Fruit fly (Drosophila melanogaster) whole organism, embryonic: Measurements from ENCODE around the gene moody.

Source experiments
- BtbVII ChIP-seq: fragments of 200-800 bp; sonication (Bioruptor generic); optimal IDR thresholded peaks from 3 replicates; lab custom pipeline; 2017; ENCODE audit warnings: missing biosample characterization, mild to moderate bottlenecking, missing genetic modification characterization
- CG11504 ChIP-seq: fragments of 200-800 bp; sonication (Bioruptor generic); optimal IDR thresholded peaks from 3 replicates; lab custom pipeline; 2019; ENCODE audit warnings: missing biosample characterization, mild to moderate bottlenecking, missing genetic modification characterization, moderate library complexity
- CG11695 ChIP-seq: fragments of 200-800 bp; sonication (Bioruptor generic); IDR thresholded peaks from 3 replicates; pipeline ENCODE4 v1.3.6; 2022; ENCODE audit warnings: missing biosample characterization, missing genetic modification characterization
- CG13296 ChIP-seq: fragments of 200-800 bp; sonication (Bioruptor generic); optimal IDR thresholded peaks from 3 replicates; lab custom pipeline; 2018; ENCODE audit warnings: missing biosample characterization, mild to moderate bottlenecking, missing genetic modification characterization
- CG1647 ChIP-seq: fragments of 200-800 bp; sonication (Bioruptor generic); optimal IDR thresholded peaks from 3 replicates; lab custom pipeline; 2016; ENCODE audit warnings: missing biosample characterization, missing genetic modification characterization
- CG16779 ChIP-seq: fragments of 200-800 bp; sonication (Bioruptor generic); IDR thresholded peaks from 2 replicates; pipeline ENCODE4 v1.3.6; 2022; ENCODE audit warnings: missing biosample characterization, missing genetic modification characterization
- CG17612 ChIP-seq: fragments of 200-800 bp; sonication (Bioruptor generic); IDR thresholded peaks from 2 replicates; pipeline ENCODE4 v1.3.6; 2022; ENCODE audit warnings: missing biosample characterization, missing genetic modification characterization
- CG17829 ChIP-seq: fragments of 200-800 bp; optimal IDR thresholded peaks from 2 replicates; lab custom pipeline; 2019; ENCODE audit warnings: missing biosample characterization, mild to moderate bottlenecking, missing genetic modification characterization, moderate library complexity
- CG18011 ChIP-seq: fragments of 200-800 bp; sonication (Bioruptor generic); optimal IDR thresholded peaks from 2 replicates; lab custom pipeline; 2017; ENCODE audit warnings: missing biosample characterization, missing genetic modification characterization, mild to moderate bottlenecking, moderate library complexity, missing genotype
- CG18599 ChIP-seq: fragments of 200-800 bp; sonication (Bioruptor generic); optimal IDR thresholded peaks from 3 replicates; lab custom pipeline; 2017; ENCODE audit warnings: missing biosample characterization, missing genetic modification characterization, mild to moderate bottlenecking, moderate library complexity, missing genetic modification reagents
- CG2129 ChIP-seq: fragments of 200-800 bp; sonication (Bioruptor generic); IDR thresholded peaks from 2 replicates; pipeline ENCODE4 v1.3.6; 2022; ENCODE audit warnings: missing biosample characterization, missing genetic modification characterization; ENCODE audit not compliant: partially characterized antibody
- CG30403 ChIP-seq: fragments of 200-800 bp; sonication (Bioruptor generic); optimal IDR thresholded peaks from 3 replicates; lab custom pipeline; 2016; ENCODE audit warnings: missing biosample characterization, missing genetic modification characterization
- CG30431 ChIP-seq: fragments of 200-800 bp; sonication (Bioruptor generic); optimal IDR thresholded peaks from 2 replicates; lab custom pipeline; 2017; ENCODE audit warnings: missing biosample characterization, missing genetic modification characterization
- CG3065 ChIP-seq: fragments of 200-800 bp; sonication (Bioruptor generic); optimal IDR thresholded peaks from 2 replicates; lab custom pipeline; 2016; ENCODE audit warnings: missing biosample characterization, missing genetic modification characterization
- CG32532 ChIP-seq: fragments of 200-800 bp; sonication (Bioruptor generic); IDR thresholded peaks from 2 replicates; pipeline ENCODE4 v1.3.6; 2022; ENCODE audit warnings: missing biosample characterization, missing genetic modification characterization
- CG3281 ChIP-seq: fragments of 200-800 bp; sonication (Bioruptor generic); optimal IDR thresholded peaks from 3 replicates; lab custom pipeline; 2017; ENCODE audit warnings: missing biosample characterization, mild to moderate bottlenecking, missing genetic modification characterization
- CG3726 ChIP-seq: fragments of 200-800 bp; sonication (Bioruptor generic); IDR thresholded peaks from 3 replicates; pipeline ENCODE4, ENCODE4 v1.3.6; 2022; ENCODE audit warnings: missing biosample characterization, missing genetic modification characterization
- CG4404 ChIP-seq: fragments of 200-800 bp; sonication (Bioruptor generic); IDR thresholded peaks from 2 replicates; pipeline ENCODE4 v1.3.6; 2022; ENCODE audit warnings: missing biosample characterization, missing genetic modification characterization
- CG4730 ChIP-seq: fragments of 200-800 bp; sonication (Bioruptor generic); IDR thresholded peaks from 2 replicates; pipeline ENCODE4 v1.3.6; 2022; ENCODE audit warnings: missing biosample characterization, missing genetic modification characterization
- CG5180 ChIP-seq: fragments of 200-800 bp; sonication (Bioruptor generic); optimal IDR thresholded peaks from 3 replicates; lab custom pipeline; 2017; ENCODE audit warnings: missing biosample characterization, missing genetic modification characterization, mild to moderate bottlenecking, moderate library complexity, missing genetic modification reagents
- CG8359 ChIP-seq: fragments of 200-800 bp; sonication (Bioruptor generic); optimal IDR thresholded peaks from 2 replicates; lab custom pipeline; 2017; ENCODE audit warnings: missing biosample characterization, mild to moderate bottlenecking, missing genetic modification characterization, borderline replicate concordance
- Chrac-16 ChIP-seq: fragments of 200-800 bp; sonication (Bioruptor generic); optimal IDR thresholded peaks from 3 replicates; lab custom pipeline; 2016; ENCODE audit warnings: missing biosample characterization, missing genetic modification characterization
- Dref ChIP-seq: fragments of 200-800 bp; sonication (Bioruptor generic); IDR thresholded peaks from 2 replicates; pipeline ENCODE4 v1.3.6; 2022; ENCODE audit warnings: missing biosample characterization, missing genetic modification characterization
- E2f2 ChIP-seq: fragments of 200-800 bp; sonication (Bioruptor generic); IDR thresholded peaks from 2 replicates; pipeline ENCODE4 v1.3.6; 2022; ENCODE audit warnings: missing biosample characterization, missing genetic modification characterization
- HLH54F ChIP-seq: fragments of 200-800 bp; sonication (Bioruptor generic); optimal IDR thresholded peaks from 3 replicates; lab custom pipeline; 2016; ENCODE audit warnings: missing biosample characterization, missing genetic modification characterization
- Myb ChIP-seq: fragments of 200-800 bp; sonication (Bioruptor generic); optimal IDR thresholded peaks from 2 replicates; lab custom pipeline; 2016; ENCODE audit warnings: missing biosample characterization, missing genetic modification characterization
- NC2α ChIP-seq: fragments of 200-800 bp; sonication (Bioruptor generic); optimal IDR thresholded peaks from 2 replicates; lab custom pipeline; 2016; ENCODE audit warnings: missing biosample characterization, missing genetic modification characterization
- NC2β ChIP-seq: fragments of 200-800 bp; sonication (Bioruptor generic); optimal IDR thresholded peaks from 2 replicates; lab custom pipeline; 2016; ENCODE audit warnings: missing biosample characterization, missing genetic modification characterization
- Rfx ChIP-seq: fragments of 200-800 bp; sonication (Bioruptor generic); IDR thresholded peaks from 2 replicates; pipeline ENCODE4 v1.3.6; 2022; ENCODE audit warnings: missing biosample characterization, missing genetic modification characterization
- Rx ChIP-seq: fragments of 200-800 bp; sonication (Bioruptor generic); IDR thresholded peaks from 2 replicates; pipeline ENCODE4 v1.3.6; 2022; ENCODE audit warnings: missing biosample characterization, missing genetic modification characterization
- Sry-β ChIP-seq: fragments of 200-800 bp; sonication (Bioruptor generic); optimal IDR thresholded peaks from 2 replicates; lab custom pipeline; 2018; ENCODE audit warnings: missing biosample characterization, mild to moderate bottlenecking, missing genetic modification characterization, moderate library complexity
- cato ChIP-seq: fragments of 200-800 bp; sonication (Bioruptor generic); optimal IDR thresholded peaks from 2 replicates; lab custom pipeline; 2016; ENCODE audit warnings: missing biosample characterization, missing genetic modification characterization, borderline replicate concordance
- chm ChIP-seq: fragments of 200-800 bp; sonication (Bioruptor generic); IDR thresholded peaks from 2 replicates; pipeline ENCODE4 v1.3.6; 2022; ENCODE audit warnings: missing biosample characterization, missing genetic modification characterization
- ci ChIP-seq: fragments of 200-800 bp; sonication (Bioruptor generic); IDR thresholded peaks from 3 replicates; pipeline ENCODE4 v1.3.6; 2022; ENCODE audit warnings: missing biosample characterization, missing genetic modification characterization
- dysf ChIP-seq: fragments of 200-800 bp; sonication (Bioruptor generic); IDR thresholded peaks from 3 replicates; pipeline ENCODE4 v1.3.6; 2022; ENCODE audit warnings: missing biosample characterization, missing genetic modification characterization
- fd64A ChIP-seq: fragments of 200-800 bp; sonication (Bioruptor generic); optimal IDR thresholded peaks from 3 replicates; lab custom pipeline; 2018; ENCODE audit warnings: missing biosample characterization, mild to moderate bottlenecking, missing genetic modification characterization
- fru ChIP-seq: fragments of >200 bp; optimal IDR thresholded peaks from 2 replicates; lab custom pipeline; 2017
- grau ChIP-seq: fragments of 200-800 bp; optimal IDR thresholded peaks from 3 replicates; lab custom pipeline; 2019; ENCODE audit warnings: missing biosample characterization, mild to moderate bottlenecking, missing genetic modification characterization, moderate library complexity
- gro ChIP-seq: fragments of 200-800 bp; sonication (Bioruptor generic); optimal IDR thresholded peaks from 2 replicates; lab custom pipeline; 2016; ENCODE audit warnings: missing biosample characterization, missing genetic modification characterization
- insv ChIP-seq, 2 experiments: fragments of 200-800 bp; sonication (Bioruptor generic); optimal IDR thresholded peaks; 3 replicates each; lab custom pipeline; 2016 to 2018; ENCODE audit warnings: missing biosample characterization in 2 of 2, missing genetic modification characterization in 2 of 2
- inv ChIP-seq: fragments of 200-800 bp; sonication (Bioruptor generic); IDR thresholded peaks from 2 replicates; pipeline ENCODE4 v1.3.6; 2022; ENCODE audit warnings: missing biosample characterization, missing genetic modification characterization; ENCODE audit not compliant: partially characterized antibody
- lbe ChIP-seq: fragments of 200-800 bp; sonication (Bioruptor generic); optimal IDR thresholded peaks from 2 replicates; lab custom pipeline; 2016; ENCODE audit warnings: missing biosample characterization, mild to moderate bottlenecking, missing genetic modification characterization
- peb ChIP-seq: fragments of 200-800 bp; sonication (Bioruptor generic); IDR thresholded peaks from 2 replicates; pipeline ENCODE4 v1.3.6; 2022; ENCODE audit warnings: missing biosample characterization, missing genetic modification characterization
- pum ChIP-seq: fragments of 200-800 bp; sonication (Bioruptor generic); optimal IDR thresholded peaks from 2 replicates; lab custom pipeline; 2016; ENCODE audit warnings: missing biosample characterization, missing genetic modification characterization
- pzg ChIP-seq: fragments of 200-800 bp; sonication (Bioruptor generic); optimal IDR thresholded peaks from 3 replicates; lab custom pipeline; 2018; ENCODE audit warnings: missing biosample characterization, mild to moderate bottlenecking, missing genetic modification characterization, moderate library complexity
- repo ChIP-seq: fragments of 200-800 bp; sonication (Bioruptor generic); optimal IDR thresholded peaks from 2 replicates; lab custom pipeline; 2016; ENCODE audit warnings: missing biosample characterization, missing genetic modification characterization
- so ChIP-seq: fragments of 200-800 bp; sonication (Bioruptor generic); IDR thresholded peaks from 3 replicates; pipeline ENCODE4 v1.3.6; 2022; ENCODE audit warnings: missing biosample characterization, missing genetic modification characterization
- tin ChIP-seq: fragments of 200-800 bp; sonication (Bioruptor generic); optimal IDR thresholded peaks from 3 replicates; lab custom pipeline; 2016; ENCODE audit warnings: missing biosample characterization, missing genetic modification characterization
- tup ChIP-seq: fragments of 200-800 bp; sonication (Bioruptor generic); optimal IDR thresholded peaks from 2 replicates; lab custom pipeline; 2016; ENCODE audit warnings: missing biosample characterization, mild to moderate bottlenecking, missing genetic modification characterization, moderate library complexity
- yki ChIP-seq: fragments of >200 bp; optimal IDR thresholded peaks from 3 replicates; lab custom pipeline; 2018
- z ChIP-seq: fragments of 200-800 bp; sonication (Bioruptor generic); IDR thresholded peaks from 3 replicates; pipeline ENCODE4 v1.3.6; 2022; ENCODE audit warnings: missing biosample characterization, missing genetic modification characterization
- zfh1 ChIP-seq: fragments of 200-800 bp; sonication (Bioruptor generic); IDR thresholded peaks from 3 replicates; pipeline ENCODE4 v1.3.6; 2022; ENCODE audit warnings: missing biosample characterization, missing genetic modification characterization

moody gene

dm6 chrX:2005840-2006239 is 44.1 kb downstream of the moody start (continued):
- TF ChIP-seq fd64A (GFP tag; lab: Kevin White, UChicago) (peak; percentile 68), tup (GFP tag; lab: Kevin White, UChicago) (no peak), Myb (peak; percentile 44), dysf (GFP tag; lab: Robert Waterston, UW) (peak; percentile 46; the same call in 1 of the 3 replicates), Dref (GFP tag; lab: Robert Waterston, UW) (peak; percentile 35), HLH54F (GFP tag; lab: Kevin White, UChicago) (no peak), CG4404 (GFP tag; lab: Robert Waterston, UW) (no peak), Rfx (GFP tag; lab: Robert Waterston, UW) (peak; percentile 67), chm (GFP tag; lab: Robert Waterston, UW) (peak; percentile 78), grau (tag; lab: Kevin White, UChicago) (peak; percentile 51), CG18011 (GFP tag; lab: Kevin White, UChicago) (peak; percentile 11), CG30431 (GFP tag; lab: Kevin White, UChicago) (peak; percentile 4), BtbVII (GFP tag; lab: Kevin White, UChicago) (peak; percentile 70), CG1647 (GFP tag; lab: Kevin White, UChicago) (no peak), inv (GFP tag; lab: Robert Waterston, UW) (no peak), CG4730 (GFP tag; lab: Robert Waterston, UW) (no peak), CG3065 (peak; percentile 56), CG16779 (GFP tag; lab: Robert Waterston, UW) (no peak), Sry-β (GFP tag; lab: Kevin White, UChicago) (peak; percentile 47), z (GFP tag; lab: Robert Waterston, UW) (no peak), CG11504 (tag; lab: Kevin White, UChicago) (no peak), lbe (GFP tag; lab: Kevin White, UChicago) (no peak), CG17612 (GFP tag; lab: Robert Waterston, UW) (no peak), CG32532 (GFP tag; lab: Robert Waterston, UW) (peak; percentile 61; the same call in 1 of the 2 replicates), CG11695 (GFP tag; lab: Robert Waterston, UW) (peak; percentile 60), CG2129 (no peak), yki (lab: Kevin White, UChicago) (no peak), CG18599 (GFP tag; lab: Kevin White, UChicago) (peak; percentile 32), pzg (peak; percentile 14), gro (GFP tag; lab: Kevin White, UChicago) (peak; percentile 36), CG3726 (GFP tag; lab: Robert Waterston, UW) (no peak), E2f2 (GFP tag; lab: Robert Waterston, UW) (peak; percentile 48; the same call in 1 of the 2 replicates), ci (GFP tag; lab: Robert Waterston, UW) (peak; percentile 93), CG8359 (GFP tag; lab: Kevin White, UChicago) (peak; percentile 34), Rx (GFP tag; lab: Robert Waterston, UW) (peak; percentile 30; the same call in 1 of the 2 replicates), peb (no peak), NC2α (GFP tag; lab: Kevin White, UChicago) (peak; percentile 54), cato (peak; percentile 33), CG17829 (tag; lab: Kevin White, UChicago) (peak; percentile 62), so (peak; percentile 55; the same call in 2 of the 3 replicates), CG13296 (GFP tag; lab: Kevin White, UChicago) (peak; percentile 82), zfh1 (GFP tag; lab: Robert Waterston, UW) (peak; percentile 72), pum (GFP tag; lab: Kevin White, UChicago) (peak; percentile 46), insv (GFP tag; optimal IDR thresholded peaks at IDR 0.05; lab: Kevin White, UChicago) (peak in 1 of 2 experiments; percentile 43), tin (GFP tag; lab: Kevin White, UChicago) (peak; percentile 64), fru (lab: Kevin White, UChicago) (no peak), CG30403 (GFP tag; lab: Kevin White, UChicago) (peak; percentile 60), CG5180 (GFP tag; lab: Kevin White, UChicago) (peak; percentile 51), CG3281 (GFP tag; lab: Kevin White, UChicago) (peak; percentile 62), Chrac-16 (peak; percentile 35), NC2β (GFP tag; lab: Kevin White, UChicago) (peak; percentile 78), repo (peak; percentile 62)
